Fruit fly (Drosophila melanogaster) whole organism, wandering third instar larva: ENCODE data around the gene Rab39.
A peak's percentile ranks its signal among the peaks of the same experiment; 100 is the strongest.

Source experiments
- foxo ChIP-seq, 2 experiments: fragments of 200-800 bp; sonication (Bioruptor generic); optimal IDR thresholded peaks; 2 replicates in 1 of 2; 3 replicates in 1 of 2; lab custom pipeline; 2016 to 2017; ENCODE audit warnings: missing biosample characterization in 2 of 2, missing genetic modification characterization in 2 of 2
- lola ChIP-seq: fragments of >200 bp; optimal IDR thresholded peaks from 2 replicates; lab custom pipeline; 2017; ENCODE audit warnings: missing biosample characterization, missing genetic modification characterization
- pan ChIP-seq: fragments of >200 bp; optimal IDR thresholded peaks from 2 replicates; lab custom pipeline; 2017
- psq ChIP-seq: fragments of 200-800 bp; sonication (Bioruptor generic); optimal IDR thresholded peaks from 3 replicates; lab custom pipeline; 2017; ENCODE audit warnings: missing biosample characterization, mild to moderate bottlenecking, missing genetic modification characterization, moderate library complexity

- no peak for TF ChIP-seq pan
- TF ChIP-seq psq (GFP tag; lab: Kevin White, UChicago), result peak; percentile 35
- TF ChIP-seq foxo (GFP tag; optimal IDR thresholded peaks at IDR 0.05; lab: Kevin White, UChicago), result peak in 1 of 2 experiments; percentile 67
- TF ChIP-seq lola (GFP tag; lab: Kevin White, UChicago), result no peak
These were observed 6.2 kb upstream of the Rab39 start, which contains the start of the genes NELF-B and CG12155 for dm6 chrX:7728251-7729164.
